Worm (Caenorhabditis elegans): ENCODE measurements around the gene srx-54.
A peak's percentile ranks its signal among the peaks of the same experiment; 100 is the strongest.

Gene srx-54

DNA sequence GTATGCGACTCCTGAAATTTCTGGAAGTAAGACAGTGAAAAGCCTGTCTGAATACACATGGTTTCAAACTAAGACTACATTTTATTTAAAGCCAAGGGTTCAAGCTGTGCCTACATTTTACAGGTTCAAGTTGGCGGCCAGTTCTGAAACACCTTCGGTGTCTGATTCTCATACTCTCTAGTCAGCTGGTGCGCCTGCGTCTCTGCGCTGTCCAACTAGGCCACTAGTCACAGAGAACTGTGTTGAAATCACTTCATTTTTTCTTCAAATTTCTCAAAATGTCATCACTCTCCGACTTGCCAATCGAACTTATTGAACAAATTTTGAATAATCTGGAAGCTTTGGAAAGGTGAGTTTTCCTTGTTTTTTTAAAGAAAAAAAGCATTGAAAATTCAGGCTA is 8.4 kb upstream of the srx-54 start, which contains the start of gene fbxa-90:
TSS of gene fbxa-90 (plus strand) at position 179 of the 400 bp plus-strand sequence.
- TF ChIP-seq ama-1 (optimal IDR thresholded peaks at IDR 0.05), result no peak
- TF ChIP-seq nhr-129 (tag; optimal IDR thresholded peaks at IDR 0.05), result peak; percentile 22

DNA sequence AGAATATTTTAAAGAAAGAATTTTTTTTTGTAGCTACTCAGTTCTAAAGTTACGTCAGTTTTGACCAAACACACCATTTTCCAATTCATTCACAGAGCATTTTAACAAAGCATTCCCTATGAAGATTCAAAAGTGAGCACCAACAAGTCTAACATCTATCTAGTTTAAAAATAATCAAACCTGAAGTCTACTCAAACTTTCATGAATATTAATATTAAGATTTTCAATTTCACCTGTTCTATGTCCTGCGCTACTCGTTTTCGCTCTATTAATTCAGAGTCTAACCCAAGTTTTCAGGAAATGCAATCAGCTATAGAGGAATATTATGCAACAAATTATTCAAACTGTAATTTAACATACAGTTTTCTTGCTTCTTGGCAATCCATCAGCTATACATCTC is 2.9 kb upstream of the srx-54 start, which contains the start of gene srh-119:
TSS of gene srh-119 (plus strand) at position 301 of the 400 bp plus-strand sequence.
- no peak for TF ChIP-seq nhr-12 (tag; optimal IDR thresholded peaks at IDR 0.05)

DNA sequence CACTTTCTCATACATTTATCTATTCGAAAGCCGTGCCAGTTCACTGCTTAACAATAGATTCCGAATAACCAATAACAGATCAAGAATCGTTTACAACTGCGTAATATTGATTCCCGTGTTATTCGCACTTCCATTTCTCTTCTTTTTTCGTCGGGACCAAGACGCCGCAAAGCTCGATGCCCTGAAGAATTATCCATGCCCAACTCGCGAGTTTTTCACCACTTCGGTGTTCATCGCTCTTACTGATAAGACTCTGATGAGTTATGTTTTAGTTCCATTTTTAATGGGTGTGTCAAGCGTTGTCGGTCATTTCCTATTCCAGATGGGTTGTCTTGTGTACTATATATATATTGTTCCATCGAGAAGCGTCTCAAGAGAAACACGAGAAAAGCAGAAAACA is 1.7 kb upstream of the srx-54 start:
- no peak for TF ChIP-seq nhr-25 (tag; optimal IDR thresholded peaks at IDR 0.05)
- TF ChIP-seq mdl-1 (tag; optimal IDR thresholded peaks at IDR 0.05), result no peak
- no peak for TF ChIP-seq blmp-1 (tag; optimal IDR thresholded peaks at IDR 0.05; ENCODE audit: insufficient read depth)
- no peak for TF ChIP-seq ceh-16 (tag; optimal IDR thresholded peaks at IDR 0.05)
- TF ChIP-seq nhr-77 (tag; optimal IDR thresholded peaks at IDR 0.05), result no peak
- TF ChIP-seq unc-62 (GFP tag; optimal IDR thresholded peaks at IDR 0.05), result no peak
- no peak for TF ChIP-seq skn-1 (tag; optimal IDR thresholded peaks at IDR 0.05)
- no peak for TF ChIP-seq nhr-10 (tag; optimal IDR thresholded peaks at IDR 0.05)
- TF ChIP-seq nhr-6 (tag; optimal IDR thresholded peaks at IDR 0.05), result no peak
- TF ChIP-seq mab-5 (tag; optimal IDR thresholded peaks at IDR 0.05), result no peak
- TF ChIP-seq unc-55 (GFP tag; optimal IDR thresholded peaks at IDR 0.05), result no peak
- TF ChIP-seq dmd-4 (tag; optimal IDR thresholded peaks at IDR 0.05), result no peak

DNA sequence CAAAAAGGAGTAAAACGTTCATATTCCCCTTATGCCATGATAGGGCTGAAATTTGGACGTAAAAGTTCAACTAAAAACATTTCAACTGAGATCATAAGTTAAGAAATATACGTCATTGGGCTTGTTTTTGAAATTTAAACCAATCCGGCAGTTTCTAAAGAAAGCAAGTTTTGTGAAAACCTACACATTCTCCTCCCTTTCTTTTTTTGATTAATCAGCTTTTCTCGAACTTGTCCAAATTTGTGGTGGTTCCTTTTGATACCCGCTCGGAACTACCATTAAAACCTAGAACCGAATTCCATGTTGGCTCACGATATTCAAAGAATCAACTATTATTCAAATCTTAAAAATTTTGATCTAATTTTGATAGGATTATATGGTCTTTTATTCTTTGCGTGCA is 5.3 kb downstream of the srx-54 start, which contains the start of gene srz-54:
TSS of gene srz-54 (plus strand) at position 301 of the 400 bp plus-strand sequence.
- no peak for TF ChIP-seq mdl-1 (tag; optimal IDR thresholded peaks at IDR 0.05)
- TF ChIP-seq aly-2 (tag; optimal IDR thresholded peaks at IDR 0.05), result no peak
- TF ChIP-seq nhr-11 (tag; optimal IDR thresholded peaks at IDR 0.05), result no peak
- TF ChIP-seq ztf-1 (GFP tag; conservative IDR thresholded peaks at IDR 0.05), result no peak
- TF ChIP-seq Y55F3AM.14 (GFP tag; optimal IDR thresholded peaks at IDR 0.05), result no peak
- no peak for TF ChIP-seq nhr-6 (tag; optimal IDR thresholded peaks at IDR 0.05)
- TF ChIP-seq lin-13 (GFP tag; optimal IDR thresholded peaks at IDR 0.05), result no peak
- TF ChIP-seq sem-4 (tag; optimal IDR thresholded peaks at IDR 0.05), result no peak

DNA sequence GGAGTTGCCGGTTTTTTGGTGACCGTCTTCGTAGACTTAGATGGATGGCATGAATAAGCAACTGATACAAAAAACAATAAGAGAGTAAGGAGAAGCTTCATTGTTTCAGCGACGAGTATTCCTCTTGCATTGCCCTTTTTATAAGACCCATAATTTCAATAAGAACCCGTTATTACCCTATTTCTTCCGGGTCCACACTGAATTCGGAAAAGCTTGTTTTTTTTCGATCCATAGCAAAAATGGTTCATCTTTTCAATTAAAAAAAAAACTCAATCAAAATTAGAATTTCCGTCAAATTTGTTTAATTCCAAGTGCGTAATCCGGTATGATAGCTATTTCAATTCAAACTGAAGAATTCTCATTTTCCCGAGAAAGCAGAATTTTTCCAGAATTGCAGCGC is 12.0 kb downstream of the srx-54 start, which contains the start of gene Y102A5C.40:
TSS of gene Y102A5C.40 (minus strand) at position 101 of the 400 bp plus-strand sequence.
- TF ChIP-seq lin-11 (tag; optimal IDR thresholded peaks at IDR 0.05) (no peak), elt-1 (tag; optimal IDR thresholded peaks at IDR 0.05) (no peak), nhr-237 (tag; optimal IDR thresholded peaks at IDR 0.05) (no peak), nhr-25 (tag; optimal IDR thresholded peaks at IDR 0.05) (no peak), skn-1 (tag; optimal IDR thresholded peaks at IDR 0.05) (no peak), ceh-16 (tag; optimal IDR thresholded peaks at IDR 0.05) (no peak), crh-2 (tag; optimal IDR thresholded peaks at IDR 0.05) (no peak), nhr-129 (tag; optimal IDR thresholded peaks at IDR 0.05) (no peak)

DNA sequence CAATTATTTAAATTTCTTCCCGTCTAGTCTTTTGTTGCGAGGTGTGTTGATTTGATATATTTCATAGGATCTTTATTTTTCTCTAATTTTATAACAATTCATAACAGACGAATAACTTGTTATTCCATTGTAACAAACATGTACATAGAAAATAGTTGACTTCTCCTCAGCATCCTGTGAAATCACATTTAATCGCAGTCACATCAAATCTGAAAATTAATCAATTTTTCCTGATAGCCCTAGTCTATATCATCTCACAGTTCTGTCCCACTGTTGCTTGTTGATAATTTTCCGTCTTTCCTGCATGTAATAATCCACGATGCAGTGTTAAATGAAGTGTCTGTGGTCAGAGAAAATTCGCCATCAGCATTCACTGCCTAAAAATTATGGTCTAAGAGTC is 12.8 kb downstream of the srx-54 start:
- TF ChIP-seq mdl-1 (tag; optimal IDR thresholded peaks at IDR 0.05) (no peak), nhr-10 (tag; optimal IDR thresholded peaks at IDR 0.05) (no peak), alr-1 (tag; optimal IDR thresholded peaks at IDR 0.05) (no peak), skn-1 (tag; optimal IDR thresholded peaks at IDR 0.05) (no peak), lin-11 (tag; optimal IDR thresholded peaks at IDR 0.05) (no peak), nhr-6 (tag; optimal IDR thresholded peaks at IDR 0.05) (no peak), sem-4 (tag; optimal IDR thresholded peaks at IDR 0.05) (no peak), ZK546.5 (tag; optimal IDR thresholded peaks at IDR 0.05) (no peak), blmp-1 (tag; optimal IDR thresholded peaks at IDR 0.05; ENCODE audit: insufficient read depth) (no peak), dmd-4 (tag; optimal IDR thresholded peaks at IDR 0.05) (no peak), lin-39 (tag; optimal IDR thresholded peaks at IDR 0.05) (no peak), aly-2 (tag; optimal IDR thresholded peaks at IDR 0.05) (no peak), ceh-16 (tag; optimal IDR thresholded peaks at IDR 0.05) (no peak), unc-39 (tag; optimal IDR thresholded peaks at IDR 0.05) (no peak), ceh-82 (tag; optimal IDR thresholded peaks at IDR 0.05) (no peak), nhr-23 (tag; optimal IDR thresholded peaks at IDR 0.05) (no peak), fos-1 (tag; optimal IDR thresholded peaks at IDR 0.05) (no peak), elt-1 (tag; optimal IDR thresholded peaks at IDR 0.05) (no peak), gmeb-1 (tag; optimal IDR thresholded peaks at IDR 0.05) (no peak), nhr-11 (tag; optimal IDR thresholded peaks at IDR 0.05) (no peak)
